Worm (Caenorhabditis elegans): Measurements from ENCODE around the gene faah-4.

DNA sequence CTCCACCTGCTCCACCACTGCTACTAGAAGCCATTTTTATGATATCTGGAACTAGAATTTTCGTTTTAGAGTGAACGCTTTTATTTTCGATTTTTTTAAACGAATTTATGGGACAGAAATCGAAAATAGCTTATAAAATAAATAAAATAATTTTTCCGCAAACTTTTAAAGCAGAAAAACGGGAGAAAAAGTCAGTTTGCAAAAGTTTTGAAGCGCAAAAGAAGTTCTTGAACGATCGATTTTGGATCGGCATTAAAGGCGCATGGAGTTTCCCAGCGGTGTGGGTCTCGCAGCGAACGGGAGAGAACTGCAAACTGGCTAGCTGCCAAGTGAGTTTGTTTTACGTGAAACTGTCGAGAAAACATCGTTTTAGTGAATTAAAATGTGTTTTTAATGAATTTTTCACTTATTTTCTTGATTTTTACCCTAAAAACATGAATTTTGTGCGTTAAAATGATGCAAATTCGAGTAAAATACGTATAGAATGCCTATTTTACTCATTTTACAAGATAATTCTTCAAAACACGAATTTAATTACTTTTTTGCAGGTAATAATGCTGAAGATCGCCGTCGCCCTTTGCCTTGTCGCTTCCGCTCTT is 10.6 kb upstream of the faah-4 start, which contains the start of the genes ccf-1 and trap-4:
- TF ChIP-seq W03F9.2 (tag; optimal IDR thresholded peaks at IDR 0.05) = peak; percentile 54
- TF ChIP-seq him-1 (tag; optimal IDR thresholded peaks at IDR 0.05) = no peak
- TF ChIP-seq dao-5 (tag; optimal IDR thresholded peaks at IDR 0.05) = no peak

All from whole organism, L4/young adult.